Fruit fly (Drosophila melanogaster) whole organism, embryonic: Measurements from ENCODE around the gene Arc42.

Source experiments
- Ada2b ChIP-seq: fragments of 200-800 bp; sonication (Bioruptor generic); IDR thresholded peaks from 2 replicates; pipeline ENCODE4 v1.3.6; 2022; ENCODE audit warnings: missing biosample characterization, missing genetic modification characterization
- Adf1 ChIP-seq: fragments of 200-800 bp; sonication (Bioruptor generic); IDR thresholded peaks from 2 replicates; pipeline ENCODE4 v1.3.6; 2022; ENCODE audit warnings: missing biosample characterization, missing genetic modification characterization
- BEAF-32 ChIP-seq: fragments of 200-800 bp; sonication (Bioruptor generic); optimal IDR thresholded peaks from 3 replicates; lab custom pipeline; 2017; ENCODE audit warnings: missing biosample characterization, missing genetic modification characterization, mild to moderate bottlenecking, moderate library complexity, missing genetic modification reagents
- CG11398 ChIP-seq: fragments of 200-800 bp; sonication (Bioruptor generic); optimal IDR thresholded peaks from 2 replicates; lab custom pipeline; 2016; ENCODE audit warnings: missing biosample characterization, missing genetic modification characterization
- CG11456 ChIP-seq: fragments of 200-800 bp; sonication (Bioruptor generic); IDR thresholded peaks from 3 replicates; pipeline ENCODE4 v1.3.6; 2022; ENCODE audit warnings: missing biosample characterization, missing genetic modification characterization
- CG12236 ChIP-seq: fragments of 200-800 bp; sonication (Bioruptor generic); optimal IDR thresholded peaks from 2 replicates; lab custom pipeline; 2016; ENCODE audit warnings: missing biosample characterization, missing genetic modification characterization
- CG14050 ChIP-seq: fragments of 200-800 bp; sonication (Bioruptor generic); IDR thresholded peaks from 3 replicates; pipeline ENCODE4 v1.3.6; 2022; ENCODE audit warnings: missing biosample characterization, missing genetic modification characterization
- CG15269 ChIP-seq: fragments of 200-800 bp; sonication (Bioruptor generic); optimal IDR thresholded peaks from 2 replicates; lab custom pipeline; 2018; ENCODE audit warnings: missing biosample characterization, mild to moderate bottlenecking, missing genetic modification characterization, moderate library complexity
- CG1529 ChIP-seq: fragments of 200-800 bp; sonication (Bioruptor generic); optimal IDR thresholded peaks from 3 replicates; lab custom pipeline; 2018; ENCODE audit warnings: missing biosample characterization, missing genetic modification characterization
- CG15479 ChIP-seq: fragments of 200-800 bp; sonication (Bioruptor generic); optimal IDR thresholded peaks from 3 replicates; lab custom pipeline; 2019; ENCODE audit warnings: missing biosample characterization, mild to moderate bottlenecking, missing genetic modification characterization, moderate library complexity
- CG2678 ChIP-seq: fragments of 200-800 bp; sonication (Bioruptor generic); optimal IDR thresholded peaks from 3 replicates; lab custom pipeline; 2019; ENCODE audit warnings: missing biosample characterization, mild to moderate bottlenecking, missing genetic modification characterization, moderate library complexity
- CG30403 ChIP-seq: fragments of 200-800 bp; sonication (Bioruptor generic); optimal IDR thresholded peaks from 3 replicates; lab custom pipeline; 2016; ENCODE audit warnings: missing biosample characterization, missing genetic modification characterization
- CG3847 ChIP-seq: fragments of 200-800 bp; sonication (Bioruptor generic); IDR thresholded peaks from 2 replicates; pipeline ENCODE4 v1.3.6; 2022; ENCODE audit warnings: missing biosample characterization, missing genetic modification characterization
- CG4424 ChIP-seq: fragments of 200-800 bp; sonication (Bioruptor generic); optimal IDR thresholded peaks from 3 replicates; lab custom pipeline; 2016; ENCODE audit warnings: missing biosample characterization, missing genetic modification characterization
- CG6272 ChIP-seq: fragments of 200-800 bp; sonication (Bioruptor generic); IDR thresholded peaks from 2 replicates; pipeline ENCODE4 v1.3.6; 2022; ENCODE audit warnings: missing biosample characterization, missing genetic modification characterization
- CG6654 ChIP-seq: fragments of 200-800 bp; sonication (Bioruptor generic); optimal IDR thresholded peaks from 2 replicates; lab custom pipeline; 2017; ENCODE audit warnings: missing biosample characterization, mild to moderate bottlenecking, missing genetic modification characterization
- CG6765 ChIP-seq: fragments of 200-800 bp; sonication (Bioruptor generic); optimal IDR thresholded peaks from 3 replicates; lab custom pipeline; 2017; ENCODE audit warnings: missing biosample characterization, mild to moderate bottlenecking, missing genetic modification characterization
- CG6854 ChIP-seq: fragments of 200-800 bp; sonication (Bioruptor generic); optimal IDR thresholded peaks from 3 replicates; lab custom pipeline; 2017; ENCODE audit warnings: missing biosample characterization, mild to moderate bottlenecking, missing genetic modification characterization
- CG7372 ChIP-seq: fragments of 200-800 bp; sonication (Bioruptor generic); IDR thresholded peaks from 2 replicates; pipeline ENCODE4 v1.3.6; 2022; ENCODE audit warnings: missing biosample characterization, missing genetic modification characterization
- D ChIP-seq, 2 experiments: fragments of 200-800 bp in 1 of 2; fragments of >200 bp in 1 of 2; sonication (Bioruptor generic) in 1 of 2; optimal IDR thresholded peaks; 2 replicates in 1 of 2; 3 replicates in 1 of 2; lab custom pipeline; 2017; ENCODE audit warnings: mild to moderate bottlenecking in 1 of 2, missing biosample characterization in 1 of 2, missing genetic modification characterization in 1 of 2, missing genetic modification reagents in 1 of 2
- Doc3 ChIP-seq: fragments of 200-800 bp; sonication (Bioruptor generic); IDR thresholded peaks from 3 replicates; pipeline ENCODE4 v1.3.6; 2022; ENCODE audit warnings: missing biosample characterization, missing genetic modification characterization; ENCODE audit not compliant: partially characterized antibody
- E2f2 ChIP-seq: fragments of 200-800 bp; sonication (Bioruptor generic); IDR thresholded peaks from 2 replicates; pipeline ENCODE4 v1.3.6; 2022; ENCODE audit warnings: missing biosample characterization, missing genetic modification characterization
- GATAe ChIP-seq: fragments of 200-800 bp; sonication (Bioruptor generic); conservative IDR thresholded peaks from 2 replicates; pipeline ENCODE4 v1.3.6; 2022; ENCODE audit warnings: missing biosample characterization, missing genetic modification characterization
- Hmr ChIP-seq: fragments of 200-800 bp; sonication (Bioruptor generic); optimal IDR thresholded peaks from 3 replicates; lab custom pipeline; 2017; ENCODE audit warnings: mild to moderate bottlenecking, missing biosample characterization, missing genetic modification reagents, missing genetic modification characterization
- MTF-1 ChIP-seq: fragments of 200-800 bp; sonication (Bioruptor generic); optimal IDR thresholded peaks from 2 replicates; lab custom pipeline; 2018; ENCODE audit warnings: missing biosample characterization, mild to moderate bottlenecking, missing genetic modification characterization, borderline replicate concordance
- Mad ChIP-seq: fragments of 200-800 bp; sonication (Bioruptor generic); optimal IDR thresholded peaks from 2 replicates; lab custom pipeline; 2016; ENCODE audit warnings: missing biosample characterization, missing genetic modification characterization
- NC2α ChIP-seq: fragments of 200-800 bp; sonication (Bioruptor generic); optimal IDR thresholded peaks from 2 replicates; lab custom pipeline; 2016; ENCODE audit warnings: missing biosample characterization, missing genetic modification characterization
- NfI ChIP-seq: fragments of 200-800 bp; sonication (Bioruptor generic); optimal IDR thresholded peaks from 3 replicates; lab custom pipeline; 2018; ENCODE audit warnings: missing biosample characterization, mild to moderate bottlenecking, missing genetic modification characterization, moderate library complexity
- Optix ChIP-seq: fragments of 200-800 bp; sonication (Bioruptor generic); IDR thresholded peaks from 3 replicates; pipeline ENCODE4 v1.3.6; 2022; ENCODE audit warnings: missing biosample characterization, missing genetic modification characterization
- Sry-δ ChIP-seq: fragments of 200-800 bp; sonication (Bioruptor generic); optimal IDR thresholded peaks from 2 replicates; lab custom pipeline; 2016; ENCODE audit warnings: missing biosample characterization, missing genetic modification characterization
- abd-A ChIP-seq: fragments of 200-800 bp; sonication (Bioruptor generic); optimal IDR thresholded peaks from 3 replicates; lab custom pipeline; 2019; ENCODE audit warnings: missing biosample characterization, mild to moderate bottlenecking, missing genetic modification characterization, moderate library complexity
- amos ChIP-seq: fragments of 200-800 bp; sonication (Bioruptor generic); IDR thresholded peaks from 2 replicates; pipeline ENCODE4 v1.3.6; 2022; ENCODE audit warnings: missing biosample characterization, missing genetic modification characterization; ENCODE audit not compliant: partially characterized antibody
- ara ChIP-seq: fragments of 200-800 bp; sonication (Bioruptor generic); IDR thresholded peaks from 2 replicates; pipeline ENCODE4 v1.3.6; 2022; ENCODE audit warnings: missing biosample characterization, missing genetic modification characterization
- ash1 ChIP-seq: fragments of 200-800 bp; sonication (Bioruptor generic); optimal IDR thresholded peaks from 2 replicates; lab custom pipeline; 2018; ENCODE audit warnings: missing biosample characterization, mild to moderate bottlenecking, missing genetic modification characterization
- bsh ChIP-seq, 2 experiments: fragments of 200-800 bp; sonication (Bioruptor generic); optimal IDR thresholded peaks; 2 replicates each; lab custom pipeline; 2017 to 2018; ENCODE audit warnings: mild to moderate bottlenecking in 2 of 2, missing biosample characterization in 2 of 2, missing genetic modification characterization in 2 of 2, moderate library complexity in 1 of 2
- chm ChIP-seq: fragments of 200-800 bp; sonication (Bioruptor generic); IDR thresholded peaks from 2 replicates; pipeline ENCODE4 v1.3.6; 2022; ENCODE audit warnings: missing biosample characterization, missing genetic modification characterization
- dan ChIP-seq: fragments of 200-800 bp; sonication (Bioruptor generic); IDR thresholded peaks from 2 replicates; pipeline ENCODE4 v1.3.6; 2022; ENCODE audit warnings: missing biosample characterization, missing genetic modification characterization
- ems ChIP-seq: fragments of 200-800 bp; sonication (Bioruptor generic); optimal IDR thresholded peaks from 3 replicates; lab custom pipeline; 2016; ENCODE audit warnings: missing biosample characterization, missing genetic modification characterization
- fu2 ChIP-seq: fragments of 200-800 bp; sonication (Bioruptor generic); optimal IDR thresholded peaks from 2 replicates; lab custom pipeline; 2016; ENCODE audit warnings: missing biosample characterization, missing genetic modification characterization
- pros ChIP-seq: fragments of 200-800 bp; sonication (Bioruptor generic); optimal IDR thresholded peaks from 3 replicates; lab custom pipeline; 2019; ENCODE audit warnings: missing biosample characterization, mild to moderate bottlenecking, missing genetic modification characterization, moderate library complexity
- pum ChIP-seq: fragments of 200-800 bp; sonication (Bioruptor generic); optimal IDR thresholded peaks from 2 replicates; lab custom pipeline; 2016; ENCODE audit warnings: missing biosample characterization, missing genetic modification characterization
- slbo ChIP-seq: fragments of 200-800 bp; sonication (Bioruptor generic); IDR thresholded peaks from 2 replicates; pipeline ENCODE4 v1.3.6; 2022; ENCODE audit warnings: missing biosample characterization, missing genetic modification characterization
- slp2 ChIP-seq: fragments of 200-800 bp; sonication (Bioruptor generic); optimal IDR thresholded peaks from 2 replicates; lab custom pipeline; 2016; ENCODE audit warnings: missing biosample characterization, missing genetic modification characterization
- stwl ChIP-seq: fragments of 200-800 bp; sonication (Bioruptor generic); optimal IDR thresholded peaks from 3 replicates; lab custom pipeline; 2018; ENCODE audit warnings: missing biosample characterization, mild to moderate bottlenecking, missing genetic modification characterization, moderate library complexity
- tna ChIP-seq: fragments of 200-800 bp; sonication (Bioruptor generic); IDR thresholded peaks from 2 replicates; pipeline ENCODE4 v1.3.6; 2022; ENCODE audit warnings: missing biosample characterization, missing genetic modification characterization; ENCODE audit not compliant: partially characterized antibody
- ttk ChIP-seq: fragments of 200-800 bp; sonication (Bioruptor generic); IDR thresholded peaks from 2 replicates; pipeline ENCODE4 v2.1.2; 2022; ENCODE audit warnings: missing biosample characterization, missing genetic modification characterization
- wdn ChIP-seq: fragments of 200-800 bp; sonication (Bioruptor generic); IDR thresholded peaks from 2 replicates; pipeline ENCODE4 v1.3.6; 2022; ENCODE audit warnings: missing biosample characterization, missing genetic modification characterization
- zen2 ChIP-seq: fragments of 200-800 bp; sonication (Bioruptor generic); IDR thresholded peaks from 3 replicates; pipeline ENCODE4 v1.3.6; 2022; ENCODE audit warnings: missing biosample characterization, missing genetic modification characterization; ENCODE audit not compliant: partially characterized antibody

The Arc42 gene

DNA sequence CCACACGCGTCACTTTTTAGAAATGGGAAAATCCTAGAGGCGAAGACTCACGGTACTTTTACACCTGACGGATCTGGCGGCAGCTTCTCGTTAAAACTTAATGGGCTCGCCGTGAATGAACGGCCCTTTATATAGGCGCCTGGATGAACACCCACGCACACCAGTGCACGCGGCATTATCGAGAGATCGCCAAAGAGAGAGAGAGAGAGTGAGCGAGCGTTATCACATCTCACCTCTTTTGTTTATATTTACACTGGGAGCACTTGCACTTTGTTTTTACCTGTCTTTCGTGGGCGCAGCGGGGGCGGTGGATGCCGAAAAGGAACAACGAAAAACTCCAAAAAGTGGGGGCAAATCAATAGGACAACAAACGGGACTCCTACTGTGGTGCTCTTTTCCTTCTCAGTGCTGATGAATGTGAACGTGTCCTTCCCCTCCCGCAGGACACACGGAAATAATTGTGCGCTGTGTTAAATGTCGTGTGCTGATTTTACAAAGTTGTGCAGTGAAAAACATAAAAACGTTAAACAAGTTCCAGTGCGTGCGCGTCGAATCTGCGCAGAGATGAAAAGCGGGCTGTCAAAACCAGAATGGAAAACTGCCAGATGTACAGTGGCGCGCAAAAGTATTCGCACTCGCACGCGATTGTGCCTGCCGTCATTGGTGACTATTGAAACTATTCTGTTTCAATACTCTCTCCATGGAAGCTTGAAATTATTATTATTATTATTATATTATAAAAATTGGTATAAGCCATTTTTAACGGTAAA lies 2.2 kb upstream of the Arc42 start, which contains the start of gene Mrp5 (continued):
- TF ChIP-seq CG30403 (GFP tag; lab: Kevin White, UChicago) (peak; percentile 40), ems (GFP tag; lab: Kevin White, UChicago) (no peak), pros (GFP tag; lab: Kevin White, UChicago) (no peak), CG4424 (peak; percentile 30), CG3847 (GFP tag; lab: Robert Waterston, UW) (no peak; the same call in 1 of the 2 replicates), dan (GFP tag; lab: Robert Waterston, UW) (no peak), CG11456 (GFP tag; lab: Robert Waterston, UW) (peak; percentile 80), Optix (GFP tag; lab: Robert Waterston, UW) (peak; percentile 61; the same call in 2 of the 3 replicates), bsh (GFP tag; optimal IDR thresholded peaks at IDR 0.05; lab: Kevin White, UChicago) (peak; percentile 21 to 35), CG2678 (tag; lab: Kevin White, UChicago) (peak; percentile 40), CG6854 (GFP tag; lab: Kevin White, UChicago) (peak; percentile 12), stwl (tag; lab: Kevin White, UChicago) (no peak), Doc3 (no peak), CG6272 (no peak), CG14050 (GFP tag; lab: Robert Waterston, UW) (peak; percentile 18; the same call in 1 of the 3 replicates), E2f2 (GFP tag; lab: Robert Waterston, UW) (peak; percentile 26; the same call in 1 of the 2 replicates), NfI (GFP tag; lab: Kevin White, UChicago) (peak; percentile 42), Mad (GFP tag; lab: Kevin White, UChicago) (no peak), ash1 (GFP tag; lab: Kevin White, UChicago) (no peak), zen2 (GFP tag; lab: Robert Waterston, UW) (no peak), CG12236 (GFP tag; lab: Kevin White, UChicago) (no peak), D (optimal IDR thresholded peaks at IDR 0.05; lab: Kevin White, UChicago) (no peak), D (GFP tag; optimal IDR thresholded peaks at IDR 0.05; lab: Kevin White, UChicago) (peak; percentile 25), CG7372 (no peak), GATAe (GFP tag; lab: Robert Waterston, UW) (no peak), wdn (GFP tag; lab: Robert Waterston, UW) (0 out of 2 replicates have a peak, but pooled peaks have one; percentile 28), ara (0 out of 2 replicates have a peak, but pooled peaks have one; percentile 6), fu2 (GFP tag; lab: Kevin White, UChicago) (no peak), Adf1 (GFP tag; lab: Robert Waterston, UW) (no peak), ttk (GFP tag; lab: Robert Waterston, UW) (0 out of 2 replicates have a peak, but pooled peaks have one; percentile 12), CG15269 (tag; lab: Kevin White, UChicago) (peak; percentile 41), Sry-δ (no peak), amos (GFP tag; lab: Robert Waterston, UW) (no peak; the same call in 1 of the 2 replicates), Hmr (peak; percentile 52), chm (0 out of 2 replicates have a peak, but pooled peaks have one; percentile 51), NC2α (GFP tag; lab: Kevin White, UChicago) (no peak), slbo (GFP tag; lab: Robert Waterston, UW) (peak; percentile 80), MTF-1 (GFP tag; lab: Kevin White, UChicago) (peak; percentile 38), BEAF-32 (GFP tag; lab: Kevin White, UChicago) (no peak), CG6765 (GFP tag; lab: Kevin White, UChicago) (no peak), slp2 (no peak), abd-A (tag; lab: Kevin White, UChicago) (no peak), CG6654 (GFP tag; lab: Kevin White, UChicago) (no peak), Ada2b (peak; percentile 60), CG11398 (GFP tag; lab: Kevin White, UChicago) (no peak), CG1529 (GFP tag; lab: Kevin White, UChicago) (no peak), pum (GFP tag; lab: Kevin White, UChicago) (no peak), tna (GFP tag; lab: Robert Waterston, UW) (peak; percentile 15; the same call in 1 of the 2 replicates), CG15479 (GFP tag; lab: Kevin White, UChicago) (no peak)
